Worm (Caenorhabditis elegans): ENCODE measurements around the gene grl-29.
"Not testable (repeated sequence)": the region's sequence is repeated elsewhere in the genome, so short reads cannot be mapped to it uniquely, and the experiment has no call there.

The grl-29 gene

DNA sequence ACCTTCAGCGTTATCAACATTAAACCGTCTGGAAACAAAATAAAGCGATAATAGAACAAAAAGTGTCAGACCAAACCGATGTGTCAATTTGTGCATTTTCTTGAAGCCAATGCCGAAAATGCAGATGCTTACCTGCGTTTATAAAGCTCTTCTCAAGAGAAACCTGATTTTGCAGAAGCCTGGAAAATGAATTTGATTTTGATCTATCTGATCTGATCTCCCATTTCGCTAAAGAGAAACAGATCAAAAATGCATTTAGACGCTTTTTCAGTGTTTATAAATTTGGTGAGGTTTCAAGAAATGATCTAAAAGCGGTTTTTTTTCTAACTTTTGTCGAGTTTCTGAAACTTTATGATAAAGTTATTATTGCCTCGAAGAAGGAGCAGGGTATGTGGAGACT lies 7.8 kb upstream of the grl-29 start, which contains the start of gene T24A6.16:
Gene T24A6.16, minus strand, starts transcription at position 101 of the 400 bp plus-strand sequence.
- not testable (repeated sequence) for TF ChIP-seq repo-1 (tag; optimal IDR thresholded peaks at IDR 0.05); ZK185.1 (tag; optimal IDR thresholded peaks at IDR 0.05; ENCODE audit: poor library complexity, severe bottlenecking); ceh-27 (GFP tag; optimal IDR thresholded peaks at IDR 0.05)

DNA sequence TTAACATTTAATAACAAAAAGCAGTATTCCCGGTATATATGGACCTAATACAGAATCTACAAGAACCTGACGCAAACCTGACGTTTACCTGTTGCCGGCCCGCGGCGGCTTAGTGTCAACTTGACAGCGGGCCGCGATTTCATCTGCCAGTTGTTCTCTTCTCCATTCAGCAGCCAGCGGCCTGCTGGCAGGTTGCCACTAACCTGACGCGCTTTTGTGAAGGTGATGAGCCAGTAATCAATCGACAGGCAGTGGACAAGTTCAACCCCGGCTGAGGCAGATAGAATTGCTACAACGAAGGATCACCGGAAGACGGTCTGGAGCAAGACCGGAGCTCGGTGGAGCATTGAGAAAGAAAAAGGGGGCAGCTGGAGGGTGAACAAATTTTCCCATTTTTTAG lies 4.7 kb upstream of the grl-29 start:
- TF ChIP-seq hsf-1 (GFP tag; IDR thresholded peaks at IDR 0.05): peak; percentile 52; the same call in 1 of the 2 replicates

DNA sequence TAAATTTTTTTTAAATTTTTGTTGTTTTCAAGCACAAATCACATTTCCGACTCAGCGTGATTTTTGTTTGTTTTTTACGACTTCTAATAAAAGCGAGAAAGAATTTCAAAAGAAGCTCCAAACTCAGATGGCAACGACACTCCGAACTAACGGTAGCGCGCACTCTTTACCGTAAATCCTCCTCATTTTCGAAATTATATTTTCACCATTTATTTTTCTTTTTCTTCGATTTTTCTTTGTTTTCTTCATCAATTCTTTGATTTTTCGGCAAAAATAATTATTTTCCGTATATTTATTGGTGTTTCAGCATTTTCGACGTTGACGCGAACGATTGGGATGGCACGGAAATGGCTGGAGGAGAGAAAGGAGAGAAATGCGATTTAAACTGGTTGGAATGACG lies 3.7 kb upstream of the grl-29 start, which contains the start of gene T24A6.1:
Gene T24A6.1, plus strand, starts transcription at position 301 of the 400 bp plus-strand sequence.
- TF ChIP-seq hlh-26 (GFP tag; conservative IDR thresholded peaks at IDR 0.05); dpff-1 (tag; optimal IDR thresholded peaks at IDR 0.05); Y53G8AR.9 (GFP tag; conservative IDR thresholded peaks at IDR 0.05): not testable (repeated sequence)

DNA sequence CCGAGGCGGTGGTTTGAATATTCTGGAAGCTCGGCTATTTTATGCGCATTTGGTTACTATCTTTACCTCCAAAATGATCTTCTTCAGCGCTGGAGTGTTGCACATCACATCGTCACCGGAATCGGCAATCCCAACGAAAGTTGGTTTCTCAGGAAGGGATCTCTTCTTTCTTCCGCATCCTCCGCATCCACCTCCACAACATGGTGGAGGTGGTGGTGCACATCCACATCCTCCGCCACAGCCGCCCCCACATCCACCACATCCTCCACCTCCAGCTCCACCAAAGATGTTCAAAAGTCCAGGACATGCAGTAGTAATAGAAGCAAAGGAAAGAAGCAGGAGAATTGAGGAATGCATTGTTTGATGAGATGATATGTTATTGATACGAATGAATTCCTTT lies 2.4 kb upstream of the grl-29 start, which contains the start of gene grl-31:
Gene grl-31, minus strand, starts transcription at position 357 of the 400 bp plus-strand sequence.
- TF ChIP-seq zfh-2 (GFP tag; conservative IDR thresholded peaks at IDR 0.05) (peak; percentile 59), him-1 (tag; optimal IDR thresholded peaks at IDR 0.05) (no peak)

DNA sequence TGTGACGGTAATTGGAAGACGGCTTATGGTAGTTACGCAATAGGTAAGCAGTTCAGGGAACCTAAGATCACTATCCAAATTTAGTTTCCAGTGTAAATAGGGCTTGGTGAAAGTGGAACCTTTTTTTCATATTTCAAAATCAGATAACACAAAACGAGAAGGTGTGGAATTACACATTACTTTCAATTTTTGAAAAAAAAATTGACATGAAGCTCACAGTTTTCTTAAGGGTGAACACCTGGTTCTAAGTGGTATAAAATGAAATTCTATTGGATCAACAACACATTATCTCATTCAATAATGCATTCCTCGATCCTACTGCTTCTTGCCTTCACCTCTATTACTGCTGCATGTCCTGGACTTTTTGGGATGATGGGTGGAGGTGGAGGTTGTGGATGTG lies 950 bp upstream of the grl-29 start, which contains the start of gene grl-30:
Gene grl-30, plus strand, starts transcription at position 301 of the 400 bp plus-strand sequence.
- TF ChIP-seq attf-5 (GFP tag; optimal IDR thresholded peaks at IDR 0.05) (no peak), F23B12.7 (tag; optimal IDR thresholded peaks at IDR 0.05; ENCODE audit: insufficient read depth) (no peak), B0035.1 (tag; optimal IDR thresholded peaks at IDR 0.05) (no peak), tbx-9 (tag; optimal IDR thresholded peaks at IDR 0.05; ENCODE audit: borderline replicate concordance) (no peak), madf-3 (GFP tag; IDR thresholded peaks at IDR 0.05) (no peak), Y53G8AR.9 (GFP tag; conservative IDR thresholded peaks at IDR 0.05) (no peak), F52B5.7 (tag; optimal IDR thresholded peaks at IDR 0.05) (no peak), let-607 (tag; optimal IDR thresholded peaks at IDR 0.05) (no peak), bed-1 (GFP tag; IDR thresholded peaks at IDR 0.05) (no peak), nhr-120 (GFP tag; IDR thresholded peaks at IDR 0.05) (no peak), lag-1 (GFP tag; IDR thresholded peaks at IDR 0.05) (no peak), atf-7 (tag; optimal IDR thresholded peaks at IDR 0.05) (no peak), mcd-1 (GFP tag; IDR thresholded peaks at IDR 0.05) (no peak), ceh-40 (GFP tag; IDR thresholded peaks at IDR 0.05) (no peak), K11D2.4 (GFP tag; IDR thresholded peaks at IDR 0.05) (no peak), ceh-58 (GFP tag; IDR thresholded peaks at IDR 0.05) (no peak), hmg-1.2 (GFP tag; IDR thresholded peaks at IDR 0.05) (no peak), attf-6 (GFP tag; IDR thresholded peaks at IDR 0.05) (no peak)

DNA sequence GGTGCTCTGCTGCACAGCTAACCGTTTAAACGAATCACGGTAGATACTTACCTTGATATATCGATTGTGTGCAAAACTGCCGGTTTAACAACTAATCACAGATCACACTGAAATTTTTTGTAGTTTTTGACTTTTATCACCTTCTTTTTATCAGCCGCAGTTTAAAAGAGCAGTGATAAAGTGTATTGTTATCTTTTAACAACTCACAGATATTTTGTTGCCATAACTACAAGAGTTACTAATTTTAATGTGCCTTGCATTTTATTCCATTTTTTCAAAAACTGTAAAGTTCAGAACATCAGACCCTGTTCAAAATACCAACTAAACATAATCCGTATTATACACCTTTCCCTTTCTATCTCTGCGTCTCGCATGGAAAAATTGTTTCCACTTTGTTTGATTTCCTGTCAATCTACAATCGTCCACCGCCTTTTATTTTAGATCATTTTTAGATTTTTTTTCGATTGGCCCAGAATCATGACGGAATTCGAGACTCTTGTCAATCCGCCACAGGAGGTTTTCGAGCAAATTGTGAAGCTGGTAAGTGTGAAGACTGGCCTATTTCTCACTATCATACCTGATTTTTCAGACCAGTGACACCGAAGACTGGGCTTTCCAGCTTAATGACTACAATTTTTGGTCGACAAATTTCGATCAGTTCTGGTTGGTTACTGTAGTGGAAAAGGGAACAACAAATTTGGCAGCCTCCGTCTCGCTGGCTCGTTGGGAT lies 2.1 kb downstream of the grl-29 start, which contains the start of gene T24A6.20:
Gene T24A6.20, plus strand, starts transcription at position 395 of the 730 bp plus-strand sequence.
- TF ChIP-seq ztf-3 (GFP tag; optimal IDR thresholded peaks at IDR 0.05) (no peak), B0336.3 (GFP tag; IDR thresholded peaks at IDR 0.05) (no peak), egrh-3 (GFP tag; IDR thresholded peaks at IDR 0.05) (no peak), zim-3 (tag; optimal IDR thresholded peaks at IDR 0.05) (no peak), nhr-80 (tag; optimal IDR thresholded peaks at IDR 0.05) (peak; percentile 56), rec-8 (tag; optimal IDR thresholded peaks at IDR 0.05) (no peak), athp-1 (tag; optimal IDR thresholded peaks at IDR 0.05) (no peak), Y67H2A.10 (GFP tag; conservative IDR thresholded peaks at IDR 0.05) (no peak)

Data from whole organism, young adult.